Worm (Caenorhabditis elegans) whole organism, mixed stage, embryonic: ENCODE results near the gene cbp-2.

Experiments
- elt-3 ChIP-seq: fragments of 150-350 bp; optimal IDR thresholded peaks from 2 replicates; lab custom pipeline; 2014; ENCODE audit warnings: missing biosample characterization, missing genetic modification characterization
- hlh-1 ChIP-seq: fragments of 150-350 bp; optimal IDR thresholded peaks from 2 replicates; lab custom pipeline; 2014; ENCODE audit warnings: missing biosample characterization, missing genetic modification reagents, missing genetic modification characterization
- nhr-76 ChIP-seq: sonication (generic microtip); optimal IDR thresholded peaks from 2 replicates; lab custom pipeline; 2017; ENCODE audit warnings: missing biosample characterization, missing genetic modification characterization
- snpc-4 ChIP-seq: fragments of 150-350 bp; optimal IDR thresholded peaks from 2 replicates; lab custom pipeline; 2014; ENCODE audit warnings: missing biosample characterization, missing genetic modification characterization
- unc-62 ChIP-seq: fragments of 150-350 bp; optimal IDR thresholded peaks from 2 replicates; lab custom pipeline; 2014; ENCODE audit warnings: missing biosample characterization, missing genetic modification reagents, missing genetic modification characterization

ce11 chrIII:9899720-9900119, 23.3 kb upstream of the cbp-2 start:
- TF ChIP-seq snpc-4 (tag; lab: Kevin White, UChicago) (no peak), hlh-1 (no peak), unc-62 (GFP tag; lab: Kevin White, UChicago) (no peak), nhr-76 (tag; lab: Kevin White, UChicago) (no peak), elt-3 (no peak)
